Worm (Caenorhabditis elegans): Measurements from ENCODE around the gene C25A8.1.

Gene C25A8.1

ce11 chrIV:7010835-7011234 is at the start of gene C25A8.1:
C25A8.1 (plus strand) TSS chrIV:7011135.
- TF ChIP-seq him-1 (tag; optimal IDR thresholded peaks at IDR 0.05) (no peak), W03F9.2 (tag; optimal IDR thresholded peaks at IDR 0.05) (no peak), dao-5 (tag; optimal IDR thresholded peaks at IDR 0.05) (no peak)

ce11 chrIV:6964508-6964907 is 46.4 kb upstream of the C25A8.1 start, which contains the start of gene B0478.3:
B0478.3 (minus strand) TSS chrIV:6964608.
- no peak for TF ChIP-seq him-1 (tag; optimal IDR thresholded peaks at IDR 0.05)
- TF ChIP-seq dao-5 (tag; optimal IDR thresholded peaks at IDR 0.05): no peak
- TF ChIP-seq W03F9.2 (tag; optimal IDR thresholded peaks at IDR 0.05): no peak

- TF ChIP-seq dao-5 (tag; optimal IDR thresholded peaks at IDR 0.05): no peak
- TF ChIP-seq him-1 (tag; optimal IDR thresholded peaks at IDR 0.05): no peak
- TF ChIP-seq W03F9.2 (tag; optimal IDR thresholded peaks at IDR 0.05): no peak
These were observed 45.7 kb upstream of the C25A8.1 start, which contains the start of gene ZK381.2 for ce11 chrIV:6965192-6965591. ZK381.2 (plus strand) TSS chrIV:6965492.

- TF ChIP-seq him-1 (tag; optimal IDR thresholded peaks at IDR 0.05): no peak
- no peak for TF ChIP-seq W03F9.2 (tag; optimal IDR thresholded peaks at IDR 0.05)
- TF ChIP-seq dao-5 (tag; optimal IDR thresholded peaks at IDR 0.05): no peak
These were observed 40.7 kb upstream of the C25A8.1 start, which contains the start of gene ZK381.8 for ce11 chrIV:6970271-6970670. ZK381.8 (minus strand) TSS chrIV:6970371.

ce11 chrIV:6971213-6971612 is 39.7 kb upstream of the C25A8.1 start, which contains the start of gene ZK381.62:
ZK381.62 (minus strand) TSS chrIV:6971313.
- TF ChIP-seq dao-5 (tag; optimal IDR thresholded peaks at IDR 0.05) (no peak), W03F9.2 (tag; optimal IDR thresholded peaks at IDR 0.05) (no peak), him-1 (tag; optimal IDR thresholded peaks at IDR 0.05) (no peak)

DNA sequence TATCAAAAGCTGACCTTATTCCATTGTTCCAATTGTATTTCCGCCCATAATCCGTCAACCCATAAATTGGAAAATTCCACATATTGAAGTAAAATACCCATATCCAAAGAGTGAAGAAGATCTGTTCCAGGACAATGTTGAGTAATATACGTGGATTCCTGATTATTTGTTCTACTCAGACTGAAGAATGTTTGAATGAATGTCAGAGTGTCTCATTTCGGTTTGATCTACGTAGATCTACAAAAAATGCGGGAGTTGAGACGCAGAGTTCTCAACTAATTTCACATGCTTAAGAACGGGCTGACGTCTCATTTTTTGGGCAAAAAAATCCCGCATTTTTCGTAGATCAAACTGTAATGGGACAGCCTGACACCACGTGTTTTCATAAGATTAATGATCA is 38.5 kb upstream of the C25A8.1 start, which contains the start of gene nhr-249:
nhr-249 (minus strand) TSS at position 101 of the 400 bp plus-strand sequence.
- TF ChIP-seq him-1 (tag; optimal IDR thresholded peaks at IDR 0.05) (no peak), dao-5 (tag; optimal IDR thresholded peaks at IDR 0.05) (no peak), W03F9.2 (tag; optimal IDR thresholded peaks at IDR 0.05) (no peak)

ce11 chrIV:6974162-6974938 is 36.6 kb upstream of the C25A8.1 start:
- TF ChIP-seq him-1 (tag; optimal IDR thresholded peaks at IDR 0.05): no peak
- no peak for TF ChIP-seq W03F9.2 (tag; optimal IDR thresholded peaks at IDR 0.05)
- TF ChIP-seq dao-5 (tag; optimal IDR thresholded peaks at IDR 0.05): no peak

DNA sequence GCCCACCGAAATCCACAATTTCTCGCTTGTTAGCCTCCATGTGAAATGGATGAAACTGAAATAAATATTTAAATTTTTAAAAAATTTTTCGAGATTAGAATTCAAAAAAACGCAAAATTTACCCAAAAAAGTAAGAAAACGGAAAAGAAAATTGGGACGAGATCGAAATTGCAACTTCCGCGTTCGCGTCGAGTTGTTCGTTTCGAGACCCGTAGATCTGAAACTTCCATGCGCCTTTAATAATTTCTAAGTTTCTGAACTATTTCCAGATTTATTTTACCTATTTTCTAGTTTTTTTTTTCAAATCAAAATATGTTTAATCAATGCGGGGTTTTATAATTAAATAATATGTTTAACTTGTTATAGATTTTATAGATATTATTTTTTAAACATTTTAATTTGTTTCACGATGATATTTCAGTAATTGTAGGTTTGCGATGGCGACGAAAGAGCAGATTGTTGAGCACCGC is 33.8 kb upstream of the C25A8.1 start, which contains the start of the genes pgl-1 and him-3:
pgl-1 (minus strand) TSS at position 230 of the 470 bp plus-strand sequence.
him-3 (plus strand) TSS at position 420 of the 470 bp plus-strand sequence.
- no peak for TF ChIP-seq him-1 (tag; optimal IDR thresholded peaks at IDR 0.05)
- TF ChIP-seq W03F9.2 (tag; optimal IDR thresholded peaks at IDR 0.05): no peak
- TF ChIP-seq dao-5 (tag; optimal IDR thresholded peaks at IDR 0.05): no peak

DNA sequence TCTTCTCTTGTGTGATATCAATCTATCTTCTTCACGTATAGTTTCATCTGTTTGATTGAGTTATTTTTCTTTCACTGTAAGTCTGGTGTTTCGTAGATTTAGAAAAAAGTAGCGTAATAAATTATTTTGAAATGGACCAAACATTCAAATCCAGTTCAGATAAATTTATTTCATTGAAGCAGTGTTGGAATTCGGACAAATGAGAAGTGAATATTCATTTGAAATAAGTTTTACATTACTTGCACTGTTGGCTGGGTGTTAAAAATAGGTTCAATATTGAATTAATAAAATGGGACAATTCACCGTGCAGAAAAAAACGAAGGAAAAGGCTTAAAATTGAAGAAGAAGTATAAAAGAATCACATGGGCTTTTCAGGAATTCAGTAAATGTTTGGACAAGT is 32.3 kb upstream of the C25A8.1 start:
- TF ChIP-seq W03F9.2 (tag; optimal IDR thresholded peaks at IDR 0.05) (no peak), dao-5 (tag; optimal IDR thresholded peaks at IDR 0.05) (no peak), him-1 (tag; optimal IDR thresholded peaks at IDR 0.05) (no peak)

ce11 chrIV:6984449-6985380 is 26.2 kb upstream of the C25A8.1 start:
- TF ChIP-seq him-1 (tag; optimal IDR thresholded peaks at IDR 0.05): no peak
- no peak for TF ChIP-seq W03F9.2 (tag; optimal IDR thresholded peaks at IDR 0.05)
- no peak for TF ChIP-seq dao-5 (tag; optimal IDR thresholded peaks at IDR 0.05)

DNA sequence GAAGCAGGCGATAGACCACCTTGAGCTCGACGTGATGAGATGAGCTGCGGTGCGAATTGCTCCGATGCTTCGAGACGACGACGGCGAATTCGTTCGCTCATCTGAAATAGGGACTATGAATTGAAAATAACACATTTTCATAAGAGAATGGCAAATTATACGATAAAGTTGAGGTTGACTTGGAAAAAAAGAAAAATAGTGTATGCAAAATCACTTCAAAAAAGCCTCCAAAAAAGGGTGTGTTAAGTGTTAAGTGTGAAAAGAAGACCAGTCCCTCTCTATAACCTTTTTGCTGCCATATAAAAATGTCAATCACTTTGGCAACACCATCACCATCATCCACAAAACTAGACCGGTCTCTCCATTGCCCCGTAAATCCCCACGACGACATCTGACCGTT is 24.1 kb upstream of the C25A8.1 start, which contains the start of gene prkl-1:
prkl-1 (minus strand) TSS at position 101 of the 400 bp plus-strand sequence.
- TF ChIP-seq dao-5 (tag; optimal IDR thresholded peaks at IDR 0.05): no peak
- TF ChIP-seq him-1 (tag; optimal IDR thresholded peaks at IDR 0.05): no peak
- TF ChIP-seq W03F9.2 (tag; optimal IDR thresholded peaks at IDR 0.05): no peak

ce11 chrIV:6991070-6991469 is 19.9 kb upstream of the C25A8.1 start:
- TF ChIP-seq him-1 (tag; optimal IDR thresholded peaks at IDR 0.05) (no peak), dao-5 (tag; optimal IDR thresholded peaks at IDR 0.05) (no peak), W03F9.2 (tag; optimal IDR thresholded peaks at IDR 0.05) (no peak)

ce11 chrIV:6997918-6998317 is 13.0 kb upstream of the C25A8.1 start:
- no peak for TF ChIP-seq him-1 (tag; optimal IDR thresholded peaks at IDR 0.05)
- TF ChIP-seq dao-5 (tag; optimal IDR thresholded peaks at IDR 0.05): no peak
- TF ChIP-seq W03F9.2 (tag; optimal IDR thresholded peaks at IDR 0.05): no peak
